Fruit fly (Drosophila melanogaster) whole organism: ENCODE data around the gene CG1847.

Source experiments
- EcR ChIP-seq, 2 experiments: fragments of >200 bp; optimal IDR thresholded peaks; 2 replicates each; lab custom pipeline; 2017; ENCODE audit warnings: missing biosample characterization in 2 of 2, missing genetic modification characterization in 2 of 2, missing genetic modification reagents in 2 of 2
- psq ChIP-seq: fragments of >200 bp; optimal IDR thresholded peaks from 2 replicates; lab custom pipeline; 2017

DNA sequence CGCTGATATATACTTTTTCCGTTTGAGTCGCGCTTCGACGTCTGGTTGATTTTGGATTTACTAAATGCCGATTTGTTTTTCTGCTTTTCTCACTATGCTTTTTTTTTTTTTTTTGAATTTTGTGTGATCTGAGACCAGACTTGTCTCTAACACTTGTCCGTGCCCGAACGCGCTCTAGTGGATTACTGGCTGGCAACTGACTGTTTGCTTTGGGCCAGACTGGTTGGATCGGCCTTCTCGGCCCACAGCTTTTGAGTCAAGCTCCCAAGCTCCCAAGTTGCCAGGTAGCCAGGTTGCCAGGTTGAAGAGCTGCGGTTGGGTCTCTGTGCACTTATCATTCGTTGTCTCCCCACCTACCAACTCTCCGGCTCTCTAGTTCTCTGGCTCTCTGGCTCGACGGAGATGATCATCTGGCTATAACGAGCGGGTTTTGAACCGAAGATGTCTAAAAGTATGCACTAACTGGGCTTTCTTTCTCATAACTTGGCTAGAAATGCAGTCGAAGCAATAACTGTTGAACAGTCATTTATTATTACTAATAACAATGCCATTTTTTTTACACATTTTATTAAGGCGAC, 48.2 kb downstream of the CG1847 start, which contains the start of gene pot:
- no peak for TF ChIP-seq EcR (GFP tag; optimal IDR thresholded peaks at IDR 0.05; lab: Kevin White, UChicago)
- no peak for TF ChIP-seq psq (lab: Kevin White, UChicago)
